Worm (Caenorhabditis elegans) whole organism, young adult: ENCODE measurements around the gene fis-2.

Experiments
- B0035.1 ChIP-seq: sonication (generic microtip); optimal IDR thresholded peaks from 2 replicates; lab custom pipeline; 2016; ENCODE audit warnings: missing genetic modification characterization, mild to moderate bottlenecking, missing compliant biosample characterization, missing genotype, missing genetic modification reagents
- D2030.7 ChIP-seq: fragments of 200-800 bp; sonication (Bioruptor generic); IDR thresholded peaks from 2 replicates; pipeline ENCODE4 v1.3.6; 2022; ENCODE audit warnings: missing genetic modification reagents, missing genetic modification characterization, missing compliant biosample characterization
- F23B12.7 ChIP-seq: sonication (generic microtip); optimal IDR thresholded peaks from 2 replicates; lab custom pipeline; 2017; ENCODE audit warnings: missing genetic modification characterization, mild to moderate bottlenecking, missing compliant biosample characterization, antibody characterized with exemption, moderate library complexity; ENCODE audit not compliant: insufficient read depth
- aptf-3 ChIP-seq: fragments of 200-800 bp; sonication (Bioruptor generic); IDR thresholded peaks from 2 replicates; pipeline ENCODE4 v1.3.6; 2022; ENCODE audit warnings: missing genetic modification characterization, missing compliant biosample characterization
- athp-1 ChIP-seq: sonication (generic microtip); optimal IDR thresholded peaks from 2 replicates; lab custom pipeline; 2017; ENCODE audit warnings: mild to moderate bottlenecking, missing genetic modification characterization, missing compliant biosample characterization
- ceh-58 ChIP-seq: fragments of 200-800 bp; sonication (Bioruptor generic); IDR thresholded peaks from 2 replicates; pipeline ENCODE4 v1.3.6; 2022; ENCODE audit warnings: missing genetic modification characterization, missing compliant biosample characterization
- dox-1 ChIP-seq: fragments of 200-800 bp; sonication (Bioruptor generic); IDR thresholded peaks from 2 replicates; pipeline ENCODE4 v1.3.6; 2022; ENCODE audit warnings: missing genetic modification reagents, missing genetic modification characterization, missing compliant biosample characterization
- dpl-1 ChIP-seq: fragments of 150-350 bp; optimal IDR thresholded peaks from 2 replicates; lab custom pipeline; 2014; ENCODE audit warnings: missing biosample characterization, missing genetic modification reagents, missing genetic modification characterization
- egl-18 ChIP-seq: fragments of 200-800 bp; sonication (Bioruptor generic); IDR thresholded peaks from 2 replicates; pipeline ENCODE4 v1.3.6; 2022; ENCODE audit warnings: missing genetic modification reagents, missing genetic modification characterization, missing compliant biosample characterization
- nfya-1 ChIP-seq: sonication (generic microtip); optimal IDR thresholded peaks from 2 replicates; lab custom pipeline; 2017; ENCODE audit warnings: antibody characterized with exemption, missing compliant biosample characterization, missing genetic modification characterization, borderline replicate concordance; ENCODE audit not compliant: insufficient read depth
- pbrm-1 ChIP-seq: fragments of 200-800 bp; sonication (Bioruptor generic); IDR thresholded peaks from 2 replicates; pipeline ENCODE4 v1.3.6; 2022; ENCODE audit warnings: missing genetic modification reagents, missing genetic modification characterization, missing compliant biosample characterization
- sdz-38 ChIP-seq: sonication (generic microtip); optimal IDR thresholded peaks from 2 replicates; lab custom pipeline; 2016; ENCODE audit warnings: missing genotype, missing genetic modification characterization, missing compliant biosample characterization
- unc-130 ChIP-seq: sonication (generic microtip); optimal IDR thresholded peaks from 2 replicates; lab custom pipeline; 2016; ENCODE audit warnings: missing genetic modification reagents, missing genetic modification characterization, missing compliant biosample characterization
- unc-62 ChIP-seq: fragments of 150-350 bp; optimal IDR thresholded peaks from 2 replicates; lab custom pipeline; 2014; ENCODE audit warnings: missing biosample characterization, missing genetic modification reagents, missing genetic modification characterization

DNA sequence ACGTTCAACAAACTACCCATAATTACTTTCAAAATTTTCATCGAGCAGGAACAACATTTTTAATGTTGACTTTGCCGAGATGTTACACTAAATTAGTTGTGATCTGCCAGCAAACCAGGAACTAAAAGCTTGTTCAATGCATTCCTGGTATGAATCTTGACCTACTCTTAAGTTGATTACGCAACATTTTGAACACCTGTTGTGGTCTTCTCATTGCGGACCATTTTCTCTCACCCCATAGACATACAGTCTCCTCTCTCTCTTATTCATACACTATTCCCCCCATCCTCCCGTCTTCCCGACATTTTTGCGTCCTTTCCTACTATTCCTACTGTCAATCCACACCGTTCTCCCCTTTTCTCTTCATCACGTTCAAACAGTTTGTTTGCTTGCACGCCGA lies 11.5 kb downstream of the fis-2 start:
- TF ChIP-seq ceh-58 (GFP tag; lab: Robert Waterston, UW) (no peak), dox-1 (no peak), B0035.1 (tag; lab: Kevin White, UChicago) (no peak), athp-1 (tag; lab: Kevin White, UChicago) (no peak), F23B12.7 (tag; lab: Kevin White, UChicago) (no peak), dpl-1 (GFP tag; lab: Kevin White, UChicago) (no peak), sdz-38 (tag; lab: Kevin White, UChicago) (no peak), unc-130 (GFP tag; lab: Kevin White, UChicago) (no peak), pbrm-1 (GFP tag; lab: Robert Waterston, UW) (no peak), nfya-1 (no peak), aptf-3 (no peak), egl-18 (GFP tag; lab: Robert Waterston, UW) (no peak), unc-62 (GFP tag; lab: Kevin White, UChicago) (no peak), D2030.7 (GFP tag; lab: Robert Waterston, UW) (no peak)
